Fruit fly (Drosophila melanogaster): ENCODE results near the gene Pmvk.

The Pmvk gene

dm6 chr2L:19586436-19587333 is 6.5 kb upstream of the Pmvk start, which contains the start of gene Lar (continued):
- TF ChIP-seq insv (GFP tag; optimal IDR thresholded peaks at IDR 0.05) (peak in 1 of 2 experiments; percentile 36), CG12744 (GFP tag; optimal IDR thresholded peaks at IDR 0.05) (no peak), dmrt11E (tag; optimal IDR thresholded peaks at IDR 0.05) (peak; percentile 52), sim (GFP tag; IDR thresholded peaks at IDR 0.05) (peak; percentile 54; the same call in 1 of the 2 replicates), CG14441 (GFP tag; IDR thresholded peaks at IDR 0.05) (peak; percentile 31; the same call in 1 of the 2 replicates), chn (GFP tag; optimal IDR thresholded peaks at IDR 0.05) (peak; percentile 61), esg (GFP tag; conservative IDR thresholded peaks at IDR 0.05) (0 out of 2 replicates have a peak, but pooled peaks have one; percentile 9), CG10654 (GFP tag; optimal IDR thresholded peaks at IDR 0.05) (peak; percentile 10), H15 (GFP tag; IDR thresholded peaks at IDR 0.05) (0 out of 3 replicates have a peak, but pooled peaks have one; percentile 9), Aef1 (GFP tag; IDR thresholded peaks at IDR 0.05) (peak; percentile 67), Sox102F (GFP tag; optimal IDR thresholded peaks at IDR 0.05) (peak; percentile 58), fd3F (GFP tag; optimal IDR thresholded peaks at IDR 0.05) (peak; percentile 50), CG15011 (GFP tag; optimal IDR thresholded peaks at IDR 0.05) (no peak), Jarid2 (GFP tag; optimal IDR thresholded peaks at IDR 0.05) (no peak), CG8924 (tag; optimal IDR thresholded peaks at IDR 0.05) (peak; percentile 65), wdn (GFP tag; IDR thresholded peaks at IDR 0.05) (no peak), Hr39 (optimal IDR thresholded peaks at IDR 0.05) (no peak), sqz (GFP tag; optimal IDR thresholded peaks at IDR 0.05) (no peak), CG14710 (tag; optimal IDR thresholded peaks at IDR 0.05) (peak; percentile 71), CG12659 (GFP tag; optimal IDR thresholded peaks at IDR 0.05) (peak; percentile 84), peb (GFP tag; IDR thresholded peaks at IDR 0.05) (0 out of 2 replicates have a peak, but pooled peaks have one; percentile 43), Oli (tag; optimal IDR thresholded peaks at IDR 0.05) (peak; percentile 34), CG14667 (GFP tag; IDR thresholded peaks at IDR 0.05) (no peak), fu2 (GFP tag; optimal IDR thresholded peaks at IDR 0.05) (peak; percentile 60), Hmr (GFP tag; optimal IDR thresholded peaks at IDR 0.05) (peak; percentile 48), D (optimal IDR thresholded peaks at IDR 0.05) (no peak), D (GFP tag; optimal IDR thresholded peaks at IDR 0.05) (peak; percentile 1), CG7987 (GFP tag; optimal IDR thresholded peaks at IDR 0.05) (peak; percentile 39), CHES-1-like (GFP tag; optimal IDR thresholded peaks at IDR 0.05) (peak; percentile 53), NK7.1 (GFP tag; optimal IDR thresholded peaks at IDR 0.05) (peak; percentile 16), NFAT (GFP tag; IDR thresholded peaks at IDR 0.05) (peak; percentile 78), CG9797 (GFP tag; optimal IDR thresholded peaks at IDR 0.05) (peak; percentile 44), CG32532 (GFP tag; IDR thresholded peaks at IDR 0.05) (peak; percentile 78), nerfin-1 (tag; optimal IDR thresholded peaks at IDR 0.05) (peak; percentile 96), E2f2 (GFP tag; IDR thresholded peaks at IDR 0.05) (peak; percentile 57), kah (GFP tag; optimal IDR thresholded peaks at IDR 0.05) (no peak), run (tag; optimal IDR thresholded peaks at IDR 0.05) (no peak), knrl (GFP tag; IDR thresholded peaks at IDR 0.05; ENCODE audit: partially characterized antibody) (peak; percentile 46; the same call in 2 of the 3 replicates), TFAM (GFP tag; optimal IDR thresholded peaks at IDR 0.05) (no peak), PHDP (tag; optimal IDR thresholded peaks at IDR 0.05) (peak; percentile 64), sug (tag; optimal IDR thresholded peaks at IDR 0.05) (peak; percentile 57), gt (GFP tag; IDR thresholded peaks at IDR 0.05) (no peak), Nf-YA (GFP tag; IDR thresholded peaks at IDR 0.05) (0 out of 2 replicates have a peak, but pooled peaks have one; percentile 32), CG13624 (GFP tag; optimal IDR thresholded peaks at IDR 0.05) (peak; percentile 67), bcd (GFP tag; optimal IDR thresholded peaks at IDR 0.05) (peak; percentile 53), sr (GFP tag; IDR thresholded peaks at IDR 0.05) (no peak), Hr51 (GFP tag; optimal IDR thresholded peaks at IDR 0.05) (peak; percentile 21 to 56), tll (GFP tag; optimal IDR thresholded peaks at IDR 0.05) (peak in 1 of 2 experiments; percentile 31)

Measured in whole organism, embryonic.